Fruit fly (Drosophila melanogaster): Measurements from ENCODE around the gene Myo81F.
"Not testable (repeated sequence)": the region's sequence is repeated elsewhere in the genome, so short reads cannot be mapped to it uniquely, and the experiment has no call there.

dm6 chr3R:864414-864813, 297.5 kb downstream of the Myo81F start:
- TF ChIP-seq bigmax (GFP tag; optimal IDR thresholded peaks at IDR 0.05); unc-4 (GFP tag; IDR thresholded peaks at IDR 0.05; ENCODE audit: partially characterized antibody); repo (GFP tag; optimal IDR thresholded peaks at IDR 0.05); salm (tag; optimal IDR thresholded peaks at IDR 0.05); sc (optimal IDR thresholded peaks at IDR 0.05); sc (GFP tag; optimal IDR thresholded peaks at IDR 0.05); CG10654 (GFP tag; optimal IDR thresholded peaks at IDR 0.05); Gug (GFP tag; IDR thresholded peaks at IDR 0.05); h (optimal IDR thresholded peaks at IDR 0.05): not testable (repeated sequence)
